Worm (Caenorhabditis elegans) whole organism, mixed stage, embryonic: ENCODE data around the gene sri-31.

Experiments
- drap-1 ChIP-seq: fragments of 200-800 bp; sonication (Bioruptor generic); optimal IDR thresholded peaks from 3 replicates; lab custom pipeline; 2018; ENCODE audit warnings: mild to moderate bottlenecking, missing genetic modification characterization, missing compliant biosample characterization
- elt-1 ChIP-seq: sonication (generic microtip); optimal IDR thresholded peaks from 2 replicates; lab custom pipeline; 2017; ENCODE audit warnings: missing genetic modification characterization, mild to moderate bottlenecking, missing compliant biosample characterization, antibody characterized with exemption, moderate library complexity, borderline replicate concordance; ENCODE audit not compliant: insufficient read depth
- mab-5 ChIP-seq: fragments of 150-350 bp; optimal IDR thresholded peaks from 2 replicates; lab custom pipeline; 2014; ENCODE audit warnings: missing biosample characterization, missing genetic modification characterization
- nhr-12 ChIP-seq: fragments of 150-350 bp; optimal IDR thresholded peaks from 2 replicates; lab custom pipeline; 2014; ENCODE audit warnings: missing biosample characterization, missing genetic modification characterization
- nhr-2 ChIP-seq: fragments of 150-350 bp; optimal IDR thresholded peaks from 2 replicates; lab custom pipeline; 2014; ENCODE audit warnings: missing biosample characterization, missing genetic modification characterization
- nhr-28 ChIP-seq: fragments of 150-350 bp; optimal IDR thresholded peaks from 2 replicates; lab custom pipeline; 2014; ENCODE audit warnings: missing biosample characterization, missing genetic modification characterization
- pha-4 ChIP-seq: fragments of 150-350 bp; optimal IDR thresholded peaks from 2 replicates; lab custom pipeline; 2018; ENCODE audit warnings: missing biosample characterization, missing genetic modification reagents, missing genetic modification characterization
- snpc-4 ChIP-seq: fragments of 150-350 bp; optimal IDR thresholded peaks from 2 replicates; lab custom pipeline; 2014; ENCODE audit warnings: missing biosample characterization, missing genetic modification characterization
- unc-120 ChIP-seq: sonication (generic microtip); optimal IDR thresholded peaks from 2 replicates; lab custom pipeline; 2017; ENCODE audit warnings: missing genetic modification characterization, missing compliant biosample characterization; ENCODE audit not compliant: poor library complexity, severe bottlenecking
- unc-39 ChIP-seq: fragments of 150-350 bp; optimal IDR thresholded peaks from 2 replicates; lab custom pipeline; 2014; ENCODE audit warnings: missing biosample characterization, missing genetic modification characterization
- unc-62 ChIP-seq: fragments of 150-350 bp; optimal IDR thresholded peaks from 2 replicates; lab custom pipeline; 2014; ENCODE audit warnings: missing biosample characterization, missing genetic modification reagents, missing genetic modification characterization

DNA sequence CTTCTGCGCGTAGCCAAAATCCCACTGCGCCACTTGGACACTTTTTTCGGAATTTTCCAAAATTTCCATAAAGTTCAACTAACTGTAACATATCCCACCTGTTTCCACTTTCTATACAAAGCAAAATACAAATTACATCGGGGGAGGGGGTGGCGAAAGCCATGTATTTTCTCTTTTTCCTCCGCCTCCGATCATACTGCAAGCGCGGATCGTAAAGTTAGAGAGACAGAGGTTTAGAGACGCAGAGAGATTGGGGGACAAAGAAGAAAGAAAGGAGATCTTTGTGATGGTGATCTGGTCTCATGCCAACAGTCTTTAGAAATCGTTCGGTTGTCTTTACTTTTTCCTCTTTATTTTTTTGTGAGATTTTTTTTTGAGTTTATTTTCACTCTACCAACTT is 22.5 kb upstream of the sri-31 start:
- TF ChIP-seq snpc-4 (tag; lab: Kevin White, UChicago) (no peak), unc-62 (GFP tag; lab: Kevin White, UChicago) (no peak), nhr-12 (tag; lab: Kevin White, UChicago) (no peak), pha-4 (no peak), unc-39 (tag; lab: Kevin White, UChicago) (no peak), nhr-2 (no peak), elt-1 (no peak), unc-120 (no peak), mab-5 (no peak), nhr-28 (tag; lab: Kevin White, UChicago) (no peak), drap-1 (GFP tag; lab: Kevin White, UChicago) (no peak)
